Worm (Caenorhabditis elegans) whole organism, L4/young adult: ENCODE data around the gene srh-136.

Experiments
- W03F9.2 ChIP-seq: fragments of 150-350 bp; optimal IDR thresholded peaks from 2 replicates; lab custom pipeline; 2014; ENCODE audit warnings: missing biosample characterization, missing genetic modification characterization
- dao-5 ChIP-seq: sonication (generic microtip); optimal IDR thresholded peaks from 2 replicates; lab custom pipeline; 2016; ENCODE audit warnings: missing genotype, missing genetic modification characterization, moderate library complexity, missing compliant biosample characterization
- him-1 ChIP-seq: sonication (generic microtip); optimal IDR thresholded peaks from 2 replicates; lab custom pipeline; 2016; ENCODE audit warnings: missing genotype, missing genetic modification reagents, missing genetic modification characterization, missing compliant biosample characterization

- TF ChIP-seq him-1 (tag; lab: Kevin White, UChicago) = no peak
- TF ChIP-seq dao-5 (tag; lab: Kevin White, UChicago) = no peak
- TF ChIP-seq W03F9.2 (tag; lab: Kevin White, UChicago) = no peak
Measured at ce11 chrV:16479275-16479674, 18.1 kb downstream of the srh-136 start, which contains the start of gene T08G3.11.
